Worm (Caenorhabditis elegans) whole organism, L3 larva: Measurements from ENCODE around the gene hpo-9.

ENCODE experiments used
- R02D3.7 ChIP-seq: fragments of 150-350 bp; optimal IDR thresholded peaks from 2 replicates; lab custom pipeline; 2014; ENCODE audit warnings: missing biosample characterization, missing genetic modification characterization
- ZK546.5 ChIP-seq: sonication (generic microtip); optimal IDR thresholded peaks from 2 replicates; lab custom pipeline; 2017; ENCODE audit warnings: missing biosample characterization, missing genetic modification characterization
- aly-2 ChIP-seq: fragments of 150-350 bp; optimal IDR thresholded peaks from 2 replicates; lab custom pipeline; 2014; ENCODE audit warnings: missing biosample characterization, missing genetic modification characterization
- ama-1 ChIP-seq: fragments of 150-350 bp; optimal IDR thresholded peaks from 2 replicates; lab custom pipeline; 2018
- ceh-16 ChIP-seq: sonication (generic microtip); optimal IDR thresholded peaks from 2 replicates; lab custom pipeline; 2017; ENCODE audit warnings: missing biosample characterization, missing genetic modification characterization
- ceh-28 ChIP-seq: fragments of 150-350 bp; optimal IDR thresholded peaks from 2 replicates; lab custom pipeline; 2014; ENCODE audit warnings: missing biosample characterization, missing genetic modification reagents, missing genetic modification characterization
- ceh-82 ChIP-seq: fragments of 150-350 bp; optimal IDR thresholded peaks from 2 replicates; lab custom pipeline; 2014; ENCODE audit warnings: missing biosample characterization, missing genetic modification characterization
- egl-27 ChIP-seq: sonication (generic microtip); optimal IDR thresholded peaks from 4 replicates; lab custom pipeline; 2017; ENCODE audit warnings: missing biosample characterization, missing genetic modification reagents, missing genetic modification characterization
- egl-5 ChIP-seq: fragments of 150-350 bp; optimal IDR thresholded peaks from 2 replicates; lab custom pipeline; 2017; ENCODE audit warnings: missing biosample characterization, missing genetic modification reagents, missing genetic modification characterization, inconsistent platforms
- elt-2 ChIP-seq: sonication (generic microtip); optimal IDR thresholded peaks from 2 replicates; lab custom pipeline; 2016; ENCODE audit warnings: missing genetic modification reagents, mild to moderate bottlenecking, missing genetic modification characterization, missing compliant biosample characterization
- elt-3 ChIP-seq, 3 experiments: fragments of 150-350 bp in 1 of 3; sonication (generic microtip) in 2 of 3; optimal IDR thresholded peaks; 2 replicates in 2 of 3; 4 replicates in 1 of 3; lab custom pipeline; 2014 to 2017; ENCODE audit warnings: missing biosample characterization in 3 of 3, missing genetic modification characterization in 3 of 3
- fkh-10 ChIP-seq: sonication (generic microtip); optimal IDR thresholded peaks from 2 replicates; lab custom pipeline; 2017; ENCODE audit warnings: missing biosample characterization, missing genetic modification reagents, missing genetic modification characterization
- fkh-2 ChIP-seq: fragments of 150-350 bp; optimal IDR thresholded peaks from 2 replicates; lab custom pipeline; 2014; ENCODE audit warnings: missing biosample characterization, missing genetic modification reagents, missing genetic modification characterization
- fos-1 ChIP-seq: fragments of 150-350 bp; optimal IDR thresholded peaks from 2 replicates; lab custom pipeline; 2014; ENCODE audit warnings: missing biosample characterization, missing genetic modification characterization
- hmg-11 ChIP-seq: sonication (generic microtip); optimal IDR thresholded peaks from 2 replicates; lab custom pipeline; 2016; ENCODE audit warnings: missing genetic modification characterization, missing compliant biosample characterization
- jun-1 ChIP-seq: fragments of 150-350 bp; optimal IDR thresholded peaks from 2 replicates; lab custom pipeline; 2014; ENCODE audit warnings: missing biosample characterization, missing genetic modification reagents, missing genetic modification characterization
- lin-15B ChIP-seq: fragments of 150-350 bp; optimal IDR thresholded peaks from 2 replicates; lab custom pipeline; 2014; ENCODE audit warnings: missing biosample characterization, missing genetic modification characterization
- lin-39 ChIP-seq: fragments of 150-350 bp; optimal IDR thresholded peaks from 2 replicates; lab custom pipeline; 2018; ENCODE audit warnings: missing biosample characterization, missing genetic modification reagents, missing genetic modification characterization
- lsy-12 ChIP-seq: sonication (generic microtip); optimal IDR thresholded peaks from 2 replicates; lab custom pipeline; 2016; ENCODE audit warnings: mild to moderate bottlenecking, missing genetic modification characterization, missing compliant biosample characterization
- mdl-1 ChIP-seq: fragments of 150-350 bp; optimal IDR thresholded peaks from 2 replicates; lab custom pipeline; 2014; ENCODE audit warnings: missing biosample characterization, missing genetic modification characterization
- nfya-1 ChIP-seq: sonication (generic microtip); optimal IDR thresholded peaks from 2 replicates; lab custom pipeline; 2017; ENCODE audit warnings: missing genetic modification characterization, mild to moderate bottlenecking, missing compliant biosample characterization, antibody characterized with exemption, moderate library complexity; ENCODE audit not compliant: insufficient read depth
- nhr-11 ChIP-seq: fragments of 150-350 bp; optimal IDR thresholded peaks from 2 replicates; lab custom pipeline; 2014; ENCODE audit warnings: missing biosample characterization, missing genetic modification characterization
- nhr-23 ChIP-seq: fragments of 150-350 bp; optimal IDR thresholded peaks from 2 replicates; lab custom pipeline; 2014; ENCODE audit warnings: missing biosample characterization, missing genetic modification reagents, missing genetic modification characterization
- nhr-237 ChIP-seq: fragments of 150-350 bp; optimal IDR thresholded peaks from 2 replicates; lab custom pipeline; 2014; ENCODE audit warnings: missing biosample characterization, missing genetic modification characterization
- nhr-25 ChIP-seq: sonication (generic microtip); optimal IDR thresholded peaks from 2 replicates; lab custom pipeline; 2017; ENCODE audit warnings: missing biosample characterization, missing genetic modification characterization
- nhr-28 ChIP-seq: fragments of 150-350 bp; optimal IDR thresholded peaks from 2 replicates; lab custom pipeline; 2014; ENCODE audit warnings: missing biosample characterization, missing genetic modification characterization
- nhr-43 ChIP-seq: sonication (generic microtip); optimal IDR thresholded peaks from 2 replicates; lab custom pipeline; 2016; ENCODE audit warnings: mild to moderate bottlenecking, missing genetic modification characterization, missing compliant biosample characterization; ENCODE audit not compliant: poor library complexity, severe bottlenecking
- nhr-76 ChIP-seq: fragments of 150-350 bp; sonication (generic microtip); optimal IDR thresholded peaks from 5 replicates; lab custom pipeline; 2014; ENCODE audit warnings: missing biosample characterization, missing genetic modification characterization
- nhr-77 ChIP-seq: fragments of 150-350 bp; optimal IDR thresholded peaks from 2 replicates; lab custom pipeline; 2014; ENCODE audit warnings: missing biosample characterization, missing genetic modification characterization
- pha-4 ChIP-seq: fragments of 150-350 bp; optimal IDR thresholded peaks from 2 replicates; lab custom pipeline; 2014; ENCODE audit warnings: missing biosample characterization, missing genetic modification reagents, missing genetic modification characterization
- pqm-1 ChIP-seq: fragments of 150-350 bp; optimal IDR thresholded peaks from 2 replicates; lab custom pipeline; 2017; ENCODE audit warnings: missing biosample characterization, missing genetic modification characterization, inconsistent platforms
- sea-2 ChIP-seq: fragments of 150-350 bp; sonication (generic microtip); optimal IDR thresholded peaks from 4 replicates; lab custom pipeline; 2014; ENCODE audit warnings: missing biosample characterization, missing genetic modification reagents, missing genetic modification characterization
- skn-1 ChIP-seq: fragments of 150-350 bp; optimal IDR thresholded peaks from 2 replicates; lab custom pipeline; 2014; ENCODE audit warnings: missing biosample characterization, missing genetic modification characterization
- snpc-4 ChIP-seq: fragments of 150-350 bp; optimal IDR thresholded peaks from 2 replicates; lab custom pipeline; 2014; ENCODE audit warnings: missing biosample characterization, missing genetic modification characterization
- tbx-2 ChIP-seq: sonication (generic microtip); optimal IDR thresholded peaks from 2 replicates; lab custom pipeline; 2016; ENCODE audit warnings: mild to moderate bottlenecking, missing genetic modification characterization, missing compliant biosample characterization
- unc-39 ChIP-seq: sonication (generic microtip); optimal IDR thresholded peaks from 4 replicates; lab custom pipeline; 2017; ENCODE audit warnings: missing biosample characterization, missing genetic modification characterization
- unc-62 ChIP-seq: fragments of 150-350 bp; sonication (generic microtip); optimal IDR thresholded peaks from 4 replicates; lab custom pipeline; 2014; ENCODE audit warnings: missing biosample characterization, missing genetic modification reagents, missing genetic modification characterization
- ztf-11 ChIP-seq: fragments of 150-350 bp; optimal IDR thresholded peaks from 2 replicates; lab custom pipeline; 2014; ENCODE audit warnings: missing biosample characterization, missing genetic modification characterization
- ztf-4 ChIP-seq: fragments of 150-350 bp; optimal IDR thresholded peaks from 2 replicates; lab custom pipeline; 2014; ENCODE audit warnings: missing biosample characterization, missing genetic modification characterization

hpo-9 gene

DNA sequence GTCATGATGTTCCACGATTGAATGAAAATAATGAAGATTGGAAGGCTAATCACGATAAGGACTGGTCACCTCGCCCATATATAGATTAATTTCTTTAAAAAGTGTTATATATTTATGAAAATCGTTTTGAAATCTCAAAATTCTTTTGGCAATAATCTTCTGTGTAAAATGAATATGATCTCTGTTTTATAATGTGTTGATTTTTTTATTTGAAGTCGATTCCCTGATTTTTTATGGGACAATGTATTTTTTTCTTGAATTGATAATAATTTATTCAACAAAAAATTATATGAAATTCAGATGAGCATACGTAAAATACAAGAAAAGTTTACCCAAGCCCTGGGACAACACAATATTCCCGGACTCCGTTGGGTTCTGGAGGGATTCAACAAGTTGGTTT, 2.5 kb upstream of the hpo-9 start, which contains the start of gene C05C8.1:
C05C8.1 (plus strand) TSS at position 301 of the 400 bp plus-strand sequence.
- TF ChIP-seq fkh-2 (tag; lab: Kevin White, UChicago) (no peak), pqm-1 (tag; lab: Kevin White, UChicago) (no peak)
- TF ChIP-seq, all 47 proteins: peak for 0

- TF ChIP-seq lin-15B (tag; lab: Kevin White, UChicago) (peak; percentile 92), elt-3 (tag; optimal IDR thresholded peaks at IDR 0.05; lab: Kevin White, UChicago) (no peak), nhr-77 (tag; lab: Kevin White, UChicago) (no peak), snpc-4 (tag; lab: Kevin White, UChicago) (peak; percentile 57), nhr-23 (tag; lab: Kevin White, UChicago) (peak; percentile 94), elt-2 (tag; lab: Kevin White, UChicago) (peak; percentile 51), fos-1 (tag; lab: Kevin White, UChicago) (no peak), nhr-25 (tag; lab: Kevin White, UChicago) (peak; percentile 80), sea-2 (GFP tag; lab: Kevin White, UChicago) (no peak), egl-5 (tag; lab: Kevin White, UChicago) (peak; percentile 95), ceh-28 (tag; lab: Kevin White, UChicago) (peak; percentile 65), nfya-1 (tag; lab: Kevin White, UChicago) (peak; percentile 91), nhr-237 (tag; lab: Kevin White, UChicago) (no peak), nhr-43 (peak; percentile 92), lin-39 (tag; lab: Kevin White, UChicago) (peak; percentile 56), hmg-11 (peak; percentile 86), ceh-82 (tag; lab: Kevin White, UChicago) (peak; percentile 57), ama-1 (lab: Kevin White, UChicago) (peak; percentile 32), skn-1 (tag; lab: Kevin White, UChicago) (peak; percentile 37), pha-4 (tag; lab: Kevin White, UChicago) (peak; percentile 96), ceh-16 (no peak), pqm-1 (tag; lab: Kevin White, UChicago) (peak; percentile 31), R02D3.7 (peak; percentile 69), unc-62 (no peak)
These were observed 203 bp upstream of the hpo-9 start, which contains the start of gene hyls-1 for ce11 chrV:7237133-7237532. Gene hyls-1, plus strand, starts transcription at chrV:7237381.

- TF ChIP-seq unc-39, result no peak
- no peak for TF ChIP-seq ama-1 (lab: Kevin White, UChicago)
- TF ChIP-seq fkh-10 (GFP tag; lab: Kevin White, UChicago), result no peak
- TF ChIP-seq ZK546.5, result no peak
- TF ChIP-seq nfya-1 (tag; lab: Kevin White, UChicago), result no peak
- TF ChIP-seq hmg-11, result no peak
- no peak for TF ChIP-seq nhr-28 (tag; lab: Kevin White, UChicago)
- no peak for TF ChIP-seq pha-4 (tag; lab: Kevin White, UChicago)
These were observed 236 bp downstream of the hpo-9 start for ce11 chrV:7236694-7237093.

DNA sequence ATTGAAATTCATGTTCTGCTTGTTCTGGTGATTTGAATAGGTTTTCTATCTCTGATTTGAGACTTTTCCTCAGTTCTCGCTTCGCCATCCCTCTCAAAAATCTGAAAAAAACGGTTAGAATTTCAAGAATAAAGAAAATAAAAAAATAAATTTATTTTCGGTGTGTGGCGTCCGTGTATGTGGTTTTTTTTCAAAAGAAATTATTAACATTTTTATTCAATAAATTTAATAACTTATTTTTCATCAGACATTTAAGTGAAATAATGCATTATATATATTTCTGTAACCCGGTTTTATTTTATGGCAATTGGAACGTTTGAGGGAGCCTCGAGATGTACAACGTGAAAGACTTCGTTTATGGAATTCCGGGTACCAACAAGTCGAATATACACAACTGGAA, 2.2 kb downstream of the hpo-9 start, which contains the start of gene C05C8.5:
C05C8.5 (minus strand) TSS at position 101 of the 400 bp plus-strand sequence.
- no peak for TF ChIP-seq hmg-11
- no peak for TF ChIP-seq ztf-11
- no peak for TF ChIP-seq tbx-2 (tag; lab: Kevin White, UChicago)
- TF ChIP-seq R02D3.7, result no peak
- TF ChIP-seq egl-27 (tag; lab: Kevin White, UChicago), result no peak
- TF ChIP-seq pqm-1 (tag; lab: Kevin White, UChicago), result no peak
- TF ChIP-seq lsy-12 (tag; lab: Kevin White, UChicago), result no peak
- no peak for TF ChIP-seq ceh-82 (tag; lab: Kevin White, UChicago)
- TF ChIP-seq nhr-43, result no peak
- no peak for TF ChIP-seq nhr-28 (tag; lab: Kevin White, UChicago)

DNA sequence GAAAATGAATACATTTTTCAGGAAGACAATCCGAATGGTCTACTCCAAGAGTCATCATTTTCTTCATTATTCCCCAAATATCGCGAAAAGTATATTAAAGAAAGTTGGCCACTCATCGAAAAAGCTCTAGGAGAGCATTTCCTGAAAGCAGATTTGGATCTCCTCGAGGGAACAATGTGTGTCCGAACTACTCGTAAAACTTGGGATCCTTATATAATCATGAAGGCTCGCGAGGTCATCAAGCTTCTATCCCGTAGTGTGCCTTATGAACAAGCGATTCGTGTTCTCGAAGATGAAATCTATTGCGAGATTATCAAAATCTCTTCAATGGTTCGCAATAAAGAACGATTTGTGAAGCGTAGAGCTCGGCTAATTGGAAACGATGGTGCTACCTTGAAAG, 5.4 kb downstream of the hpo-9 start:
- TF ChIP-seq ZK546.5, result no peak
- TF ChIP-seq mdl-1 (tag; lab: Kevin White, UChicago), result no peak
- TF ChIP-seq unc-39, result no peak
- no peak for TF ChIP-seq nhr-237 (tag; lab: Kevin White, UChicago)
- TF ChIP-seq snpc-4 (tag; lab: Kevin White, UChicago), result no peak
- no peak for TF ChIP-seq nhr-76 (tag; lab: Kevin White, UChicago)
- TF ChIP-seq ztf-4 (tag; lab: Kevin White, UChicago), result no peak
- no peak for TF ChIP-seq egl-27 (tag; lab: Kevin White, UChicago)
- TF ChIP-seq nhr-11, result no peak
- no peak for TF ChIP-seq fos-1 (tag; lab: Kevin White, UChicago)
- TF ChIP-seq egl-5 (tag; lab: Kevin White, UChicago), result no peak
- TF ChIP-seq pqm-1 (tag; lab: Kevin White, UChicago), result no peak
- no peak for TF ChIP-seq jun-1 (tag; lab: Kevin White, UChicago)
- TF ChIP-seq aly-2, result no peak
- no peak for TF ChIP-seq nhr-25 (tag; lab: Kevin White, UChicago)
- no peak for TF ChIP-seq nfya-1 (tag; lab: Kevin White, UChicago)
- TF ChIP-seq lsy-12 (tag; lab: Kevin White, UChicago), result no peak
- no peak for TF ChIP-seq pha-4 (tag; lab: Kevin White, UChicago)
- no peak for TF ChIP-seq nhr-43
- TF ChIP-seq ceh-16, result no peak
